Fruit fly (Drosophila melanogaster): Measurements from ENCODE around the gene CG10621.

Gene CG10621

dm6 chr2L:18930352-18931122, 23.7 kb downstream of the CG10621 start:
- TF ChIP-seq Eip78C (GFP tag) (peak; percentile 33), fkh (GFP tag; optimal IDR thresholded peaks at IDR 0.05) (no peak)

DNA sequence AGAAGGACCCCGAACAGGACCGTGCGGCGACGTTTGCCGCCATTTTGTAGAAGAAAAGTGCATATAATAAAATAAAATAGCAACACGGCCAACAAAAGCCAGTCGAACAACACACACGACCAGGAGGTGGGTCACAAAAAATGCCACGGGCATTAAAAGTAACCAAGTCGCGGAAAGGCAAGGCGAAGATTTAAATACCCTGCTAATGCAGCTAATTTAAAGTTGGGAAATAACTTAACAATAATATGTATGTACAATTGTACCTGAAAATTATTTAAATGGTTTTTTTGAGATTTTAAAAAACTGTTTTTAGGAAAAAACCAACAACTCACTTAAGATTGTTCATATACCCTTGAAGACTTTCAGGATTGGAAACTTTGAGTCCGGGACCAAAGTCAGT, 24.6 kb downstream of the CG10621 start:
- TF ChIP-seq Eip78C (GFP tag) (peak; percentile 46), acj6 (GFP tag; optimal IDR thresholded peaks at IDR 0.05) (no peak), Eip75B (GFP tag; optimal IDR thresholded peaks at IDR 0.05) (no peak), Hr38 (GFP tag; optimal IDR thresholded peaks at IDR 0.05) (no peak), spab (GFP tag; optimal IDR thresholded peaks at IDR 0.05) (no peak), lz (GFP tag; optimal IDR thresholded peaks at IDR 0.05) (no peak), eg (GFP tag; IDR thresholded peaks at IDR 0.05) (no peak), CG8119 (GFP tag; IDR thresholded peaks at IDR 0.05) (peak; percentile 26; the same call in 1 of the 3 replicates)

DNA sequence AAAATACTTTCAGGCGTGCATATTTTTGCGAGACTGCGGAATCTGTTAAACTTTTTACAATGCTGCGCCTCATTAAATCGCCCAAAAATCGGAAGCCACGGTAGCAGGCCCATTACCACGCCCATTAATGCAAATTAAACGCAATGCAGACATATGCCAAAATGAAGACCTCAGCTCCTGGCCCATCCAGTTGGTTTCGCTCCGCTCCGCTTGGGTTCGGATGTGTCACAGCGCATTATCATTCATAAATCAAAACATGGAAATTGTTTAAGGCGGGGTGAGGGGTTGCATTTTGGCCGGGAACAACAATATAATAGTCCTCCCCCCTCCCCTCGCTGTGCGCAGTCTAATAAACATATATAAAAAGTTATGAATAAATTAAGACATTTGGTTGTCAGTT, 26.3 kb downstream of the CG10621 start:
- no peak for TF ChIP-seq Smox (GFP tag; optimal IDR thresholded peaks at IDR 0.05)
- TF ChIP-seq Met (GFP tag; optimal IDR thresholded peaks at IDR 0.05): no peak
- no peak for TF ChIP-seq OdsH (GFP tag; optimal IDR thresholded peaks at IDR 0.05)
- no peak for TF ChIP-seq Gug (GFP tag; IDR thresholded peaks at IDR 0.05)
- TF ChIP-seq Ets21C (GFP tag; optimal IDR thresholded peaks at IDR 0.05): no peak
- TF ChIP-seq CG6276 (GFP tag; optimal IDR thresholded peaks at IDR 0.05): no peak

DNA sequence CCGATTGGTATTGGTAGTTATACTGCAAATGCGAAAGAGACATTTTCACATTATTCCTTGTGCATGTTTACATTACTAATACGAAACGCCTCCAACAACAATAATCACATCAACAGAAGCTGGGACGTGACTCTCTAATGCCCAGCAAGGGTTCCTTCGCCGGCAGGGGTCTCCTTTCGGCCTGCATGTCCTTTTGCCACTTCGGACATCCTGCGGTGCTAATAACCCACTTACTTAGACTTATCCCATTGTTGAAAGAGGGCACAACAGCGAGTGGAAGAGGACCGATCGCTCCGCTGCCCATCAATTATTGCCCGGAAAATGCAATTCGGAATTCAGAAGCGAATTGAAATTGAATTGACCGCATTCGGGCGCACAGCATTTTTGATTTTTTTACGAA, 28.3 kb downstream of the CG10621 start:
- TF ChIP-seq CG6854 (GFP tag; optimal IDR thresholded peaks at IDR 0.05): no peak
- no peak for TF ChIP-seq Lpt (GFP tag; optimal IDR thresholded peaks at IDR 0.05)
- no peak for TF ChIP-seq Ets96B (tag; optimal IDR thresholded peaks at IDR 0.05)

- no peak for TF ChIP-seq CG7368 (GFP tag; optimal IDR thresholded peaks at IDR 0.05)
- no peak for TF ChIP-seq pdm3 (GFP tag; optimal IDR thresholded peaks at IDR 0.05)
- TF ChIP-seq Gug (GFP tag; IDR thresholded peaks at IDR 0.05): no peak
- no peak for TF ChIP-seq CG32006 (GFP tag; optimal IDR thresholded peaks at IDR 0.05)
- no peak for TF ChIP-seq CG6163 (GFP tag; IDR thresholded peaks at IDR 0.05)
- TF ChIP-seq OdsH (GFP tag; optimal IDR thresholded peaks at IDR 0.05): no peak
- TF ChIP-seq Blimp-1 (GFP tag; optimal IDR thresholded peaks at IDR 0.05): no peak
- TF ChIP-seq CG8119 (GFP tag; IDR thresholded peaks at IDR 0.05): no peak
- TF ChIP-seq CG3032 (tag; optimal IDR thresholded peaks at IDR 0.05): no peak
- no peak for TF ChIP-seq CG16779 (tag; optimal IDR thresholded peaks at IDR 0.05)
- TF ChIP-seq Sox102F (GFP tag; optimal IDR thresholded peaks at IDR 0.05): no peak
- no peak for TF ChIP-seq CG11762 (GFP tag; optimal IDR thresholded peaks at IDR 0.05; ENCODE audit: insufficient read depth)
- TF ChIP-seq CG10631 (GFP tag; optimal IDR thresholded peaks at IDR 0.05): no peak
- TF ChIP-seq achi (GFP tag; optimal IDR thresholded peaks at IDR 0.05): no peak
Measured at dm6 chr2L:18925387-18925786, 28.8 kb downstream of the CG10621 start.

- TF ChIP-seq achi (GFP tag; optimal IDR thresholded peaks at IDR 0.05): no peak
- TF ChIP-seq fd85E (GFP tag; optimal IDR thresholded peaks at IDR 0.05): no peak
- TF ChIP-seq topi (GFP tag; optimal IDR thresholded peaks at IDR 0.05): no peak
- TF ChIP-seq Eip75B (GFP tag; optimal IDR thresholded peaks at IDR 0.05): no peak
- no peak for TF ChIP-seq pdm3 (GFP tag; optimal IDR thresholded peaks at IDR 0.05)
- TF ChIP-seq Sox102F (GFP tag; optimal IDR thresholded peaks at IDR 0.05): no peak
- TF ChIP-seq acj6 (GFP tag; optimal IDR thresholded peaks at IDR 0.05): no peak
- TF ChIP-seq net (GFP tag; optimal IDR thresholded peaks at IDR 0.05): no peak
- no peak for TF ChIP-seq Hr38 (GFP tag; optimal IDR thresholded peaks at IDR 0.05)
- TF ChIP-seq CG10669 (GFP tag; optimal IDR thresholded peaks at IDR 0.05): no peak
- TF ChIP-seq Hr39 (GFP tag; optimal IDR thresholded peaks at IDR 0.05): no peak
Measured at dm6 chr2L:18924642-18925244, 29.5 kb downstream of the CG10621 start.
